Worm (Caenorhabditis elegans): ENCODE data around the gene K10D2.8.

Gene K10D2.8

ce11 chrIII:5159505-5159904 lies 29.0 kb upstream of the K10D2.8 start, which contains the start of gene T10F2.5:
TSS of gene T10F2.5 (minus strand) at chrIII:5159605.
- TF ChIP-seq ekl-4 (GFP tag; IDR thresholded peaks at IDR 0.05) (no peak), hrde-1 (tag; optimal IDR thresholded peaks at IDR 0.05; ENCODE audit: borderline replicate concordance) (peak; percentile 14)

ce11 chrIII:5160803-5161202 lies 27.7 kb upstream of the K10D2.8 start:
- TF ChIP-seq ztf-26 (tag; optimal IDR thresholded peaks at IDR 0.05) (no peak), attf-6 (GFP tag; IDR thresholded peaks at IDR 0.05) (no peak), F49E8.2 (tag; optimal IDR thresholded peaks at IDR 0.05; ENCODE audit: insufficient read depth) (no peak), F55B11.4 (tag; optimal IDR thresholded peaks at IDR 0.05; ENCODE audit: borderline replicate concordance, insufficient read depth) (no peak), madf-8 (GFP tag; conservative IDR thresholded peaks at IDR 0.05) (no peak), ama-1 (optimal IDR thresholded peaks at IDR 0.05) (no peak), ama-1 (GFP tag; optimal IDR thresholded peaks at IDR 0.05) (no peak), ets-4 (GFP tag; optimal IDR thresholded peaks at IDR 0.05) (no peak), lin-54 (GFP tag; optimal IDR thresholded peaks at IDR 0.05) (no peak), lsl-1 (GFP tag; optimal IDR thresholded peaks at IDR 0.05) (no peak), ztf-22 (GFP tag; optimal IDR thresholded peaks at IDR 0.05) (no peak), B0035.1 (tag; optimal IDR thresholded peaks at IDR 0.05) (no peak)

- TF ChIP-seq egl-44 (GFP tag; IDR thresholded peaks at IDR 0.05) (no peak), F55B11.4 (tag; optimal IDR thresholded peaks at IDR 0.05; ENCODE audit: borderline replicate concordance, insufficient read depth) (no peak), akir-1 (GFP tag; optimal IDR thresholded peaks at IDR 0.05) (no peak), sdz-38 (tag; optimal IDR thresholded peaks at IDR 0.05) (no peak), attf-5 (GFP tag; optimal IDR thresholded peaks at IDR 0.05) (peak; percentile 62), hmg-1.2 (GFP tag; IDR thresholded peaks at IDR 0.05) (peak; percentile 41; the same call in 1 of the 2 replicates), Y53G8AR.9 (GFP tag; conservative IDR thresholded peaks at IDR 0.05) (0 out of 2 replicates have a peak, but pooled peaks have one; percentile 27), madf-6 (GFP tag; IDR thresholded peaks at IDR 0.05) (peak; percentile 29; the same call in 1 of the 2 replicates), C06A6.2 (GFP tag; conservative IDR thresholded peaks at IDR 0.05) (no peak), B0019.2 (GFP tag; conservative IDR thresholded peaks at IDR 0.05) (no peak), cebp-1 (GFP tag; IDR thresholded peaks at IDR 0.05) (peak; percentile 91), cebp-1 (tag; optimal IDR thresholded peaks at IDR 0.05) (peak; percentile 98), F52B5.7 (tag; optimal IDR thresholded peaks at IDR 0.05) (no peak), him-1 (tag; optimal IDR thresholded peaks at IDR 0.05) (no peak), die-1 (tag; optimal IDR thresholded peaks at IDR 0.05) (no peak)
Measured at ce11 chrIII:5162820-5163631, 25.5 kb upstream of the K10D2.8 start, which contains the start of gene gars-1. TSS of gene gars-1 (minus strand) at chrIII:5163627.

ce11 chrIII:5165211-5165610 lies 23.3 kb upstream of the K10D2.8 start, which contains the start of gene T10F2.2:
TSS of gene T10F2.2 (minus strand) at chrIII:5165311.
- TF ChIP-seq ceh-100 (GFP tag; IDR thresholded peaks at IDR 0.05), result no peak
- no peak for TF ChIP-seq ets-4 (GFP tag; optimal IDR thresholded peaks at IDR 0.05)

- TF ChIP-seq snpc-3.4 (tag; optimal IDR thresholded peaks at IDR 0.05) (no peak), cebp-1 (GFP tag; IDR thresholded peaks at IDR 0.05) (no peak), cebp-1 (tag; optimal IDR thresholded peaks at IDR 0.05) (peak; percentile 8), B0261.1 (tag; optimal IDR thresholded peaks at IDR 0.05) (no peak)
Measured at ce11 chrIII:5165745-5166144, 22.8 kb upstream of the K10D2.8 start.
